Worm (Caenorhabditis elegans) whole organism, L4 larva: ENCODE results near the gene ZK813.1.

Experiments
- D1046.2 ChIP-seq: fragments of 200-800 bp; sonication (Bioruptor generic); IDR thresholded peaks from 2 replicates; pipeline ENCODE4 v1.3.6; 2022; ENCODE audit warnings: missing genetic modification characterization, missing compliant biosample characterization
- F37D6.2 ChIP-seq: sonication (generic microtip); optimal IDR thresholded peaks from 2 replicates; lab custom pipeline; 2016; ENCODE audit warnings: mild to moderate bottlenecking, missing genetic modification characterization, missing compliant biosample characterization
- F44E2.7 ChIP-seq: fragments of 200-800 bp; sonication (Bioruptor generic); IDR thresholded peaks from 2 replicates; pipeline ENCODE4 v2.1.2; 2022; ENCODE audit warnings: missing genetic modification characterization, missing compliant biosample characterization
- R02D3.7 ChIP-seq: fragments of 150-350 bp; sonication (generic microtip); optimal IDR thresholded peaks from 3 replicates; lab custom pipeline; 2014; ENCODE audit warnings: missing biosample characterization, missing genetic modification characterization
- T26A8.4 ChIP-seq: fragments of 200-800 bp; sonication (Bioruptor generic); IDR thresholded peaks from 2 replicates; pipeline ENCODE4 v1.3.6; 2022; ENCODE audit warnings: missing genetic modification characterization, missing compliant biosample characterization
- Y105C5A.15 ChIP-seq: fragments of 200-800 bp; sonication (Bioruptor generic); IDR thresholded peaks from 2 replicates; pipeline ENCODE4 v1.3.6; 2022; ENCODE audit warnings: missing genetic modification characterization, missing compliant biosample characterization
- aha-1 ChIP-seq: fragments of 150-350 bp; peaks from one replicate; lab custom pipeline; 2014; ENCODE audit warnings: missing biosample characterization, missing genetic modification characterization
- aly-2 ChIP-seq: sonication (generic microtip); optimal IDR thresholded peaks from 2 replicates; lab custom pipeline; 2018; ENCODE audit warnings: missing biosample characterization, missing genetic modification characterization
- attf-4 ChIP-seq: sonication (generic microtip); optimal IDR thresholded peaks from 3 replicates; lab custom pipeline; 2017; ENCODE audit warnings: missing biosample characterization, missing genetic modification characterization
- ceh-20 ChIP-seq: fragments of 200-800 bp; sonication (Bioruptor generic); IDR thresholded peaks from 2 replicates; pipeline ENCODE4 v1.3.6; 2022; ENCODE audit warnings: missing genetic modification reagents, missing genetic modification characterization, missing compliant biosample characterization
- ceh-28 ChIP-seq: fragments of 150-350 bp; optimal IDR thresholded peaks from 2 replicates; lab custom pipeline; 2014; ENCODE audit warnings: missing biosample characterization, missing genetic modification reagents, missing genetic modification characterization
- ceh-62 ChIP-seq: sonication (generic microtip); optimal IDR thresholded peaks from 2 replicates; lab custom pipeline; 2017; ENCODE audit warnings: missing biosample characterization, missing genetic modification characterization
- ces-1 ChIP-seq: fragments of 150-350 bp; sonication (generic microtip); optimal IDR thresholded peaks from 4 replicates; lab custom pipeline; 2014; ENCODE audit warnings: missing biosample characterization, missing genetic modification reagents, missing genetic modification characterization
- daf-12 ChIP-seq: fragments of 150-350 bp; optimal IDR thresholded peaks from 2 replicates; lab custom pipeline; 2014; ENCODE audit warnings: missing biosample characterization, missing genetic modification reagents, missing genetic modification characterization
- daf-16 ChIP-seq, 3 experiments: sonication (generic microtip); optimal IDR thresholded peaks; 2 replicates each; lab custom pipeline; 2016 to 2017; ENCODE audit warnings: missing genetic modification characterization in 3 of 3, missing genetic modification reagents in 3 of 3, mild to moderate bottlenecking in 2 of 3, missing compliant biosample characterization in 2 of 3, missing biosample characterization in 1 of 3, moderate library complexity in 1 of 3
- daf-19 ChIP-seq: fragments of 200-800 bp; sonication (Bioruptor generic); conservative IDR thresholded peaks from 2 replicates; pipeline ENCODE4 v1.3.6; 2022; ENCODE audit warnings: missing genetic modification characterization, missing compliant biosample characterization
- dpl-1 ChIP-seq: fragments of 150-350 bp; optimal IDR thresholded peaks from 2 replicates; lab custom pipeline; 2014; ENCODE audit warnings: missing biosample characterization, missing genetic modification reagents, missing genetic modification characterization
- egl-43 ChIP-seq: fragments of 200-800 bp; sonication (Bioruptor generic); IDR thresholded peaks from 2 replicates; pipeline ENCODE4 v1.3.6; 2022; ENCODE audit warnings: missing genetic modification reagents, missing genetic modification characterization, missing compliant biosample characterization
- hlh-30 ChIP-seq: sonication (generic microtip); optimal IDR thresholded peaks from 2 replicates; lab custom pipeline; 2017; ENCODE audit warnings: antibody characterized with exemption, mild to moderate bottlenecking, missing genetic modification characterization, missing compliant biosample characterization; ENCODE audit not compliant: insufficient read depth
- hmg-1.1 ChIP-seq: fragments of 200-800 bp; sonication (Bioruptor generic); IDR thresholded peaks from 2 replicates; pipeline ENCODE4 v1.3.6; 2022; ENCODE audit warnings: missing genetic modification reagents, missing genetic modification characterization, missing compliant biosample characterization
- lim-7 ChIP-seq: fragments of 200-800 bp; sonication (Bioruptor generic); IDR thresholded peaks from 2 replicates; pipeline ENCODE4 v1.3.6; 2022; ENCODE audit warnings: missing genetic modification characterization, missing compliant biosample characterization
- lin-29 ChIP-seq: fragments of 200-800 bp; sonication (Bioruptor generic); IDR thresholded peaks from 2 replicates; pipeline ENCODE4 v1.3.6; 2022; ENCODE audit warnings: missing genetic modification reagents, missing genetic modification characterization, missing compliant biosample characterization
- lin-39 ChIP-seq: fragments of 150-350 bp; optimal IDR thresholded peaks from 2 replicates; lab custom pipeline; 2014; ENCODE audit warnings: missing biosample characterization, missing genetic modification reagents, missing genetic modification characterization
- lir-3 ChIP-seq: sonication (generic microtip); optimal IDR thresholded peaks from 2 replicates; lab custom pipeline; 2016; ENCODE audit warnings: mild to moderate bottlenecking, missing genetic modification characterization, missing compliant biosample characterization
- lsy-2 ChIP-seq, 2 experiments: fragments of 150-350 bp in 1 of 2; sonication (generic microtip) in 1 of 2; optimal IDR thresholded peaks; 2 replicates each; lab custom pipeline; 2014 to 2017; ENCODE audit warnings: missing biosample characterization in 2 of 2, missing genetic modification characterization in 2 of 2
- madf-9 ChIP-seq: fragments of 200-800 bp; sonication (Bioruptor generic); conservative IDR thresholded peaks from 2 replicates; pipeline ENCODE4 v1.3.6; 2022; ENCODE audit warnings: missing genetic modification reagents, missing genetic modification characterization, missing compliant biosample characterization
- mdl-1 ChIP-seq, 2 experiments: fragments of 150-350 bp in 1 of 2; sonication (generic microtip) in 1 of 2; optimal IDR thresholded peaks; 2 replicates each; lab custom pipeline; 2014 to 2017; ENCODE audit warnings: missing biosample characterization in 2 of 2, missing genetic modification characterization in 2 of 2
- mdt-29 ChIP-seq: fragments of 200-800 bp; sonication (Bioruptor generic); IDR thresholded peaks from 2 replicates; pipeline ENCODE4 v1.3.6; 2022; ENCODE audit warnings: missing genetic modification reagents, missing genetic modification characterization, missing compliant biosample characterization
- mep-1 ChIP-seq: fragments of 150-350 bp; sonication (generic microtip); optimal IDR thresholded peaks from 3 replicates; lab custom pipeline; 2014; ENCODE audit warnings: missing biosample characterization, missing genetic modification characterization
- mes-2 ChIP-seq: sonication (generic microtip); optimal IDR thresholded peaks from 2 replicates; lab custom pipeline; 2016; ENCODE audit warnings: missing genotype, mild to moderate bottlenecking, missing genetic modification characterization, missing compliant biosample characterization; ENCODE audit not compliant: poor library complexity, severe bottlenecking
- mxl-2 ChIP-seq: fragments of 200-800 bp; sonication (Bioruptor generic); conservative IDR thresholded peaks from 2 replicates; pipeline ENCODE4 v1.3.6; 2022; ENCODE audit warnings: missing genetic modification reagents, missing genetic modification characterization, missing compliant biosample characterization
- mxl-3 ChIP-seq: fragments of 200-800 bp; sonication (Bioruptor generic); optimal IDR thresholded peaks from 2 replicates; lab custom pipeline; 2018; ENCODE audit warnings: mild to moderate bottlenecking, missing genetic modification characterization, missing compliant biosample characterization
- nhr-111 ChIP-seq: fragments of 200-800 bp; sonication (Bioruptor generic); optimal IDR thresholded peaks from 2 replicates; lab custom pipeline; 2018; ENCODE audit warnings: mild to moderate bottlenecking, missing genetic modification characterization, missing compliant biosample characterization
- nhr-237 ChIP-seq: sonication (generic microtip); optimal IDR thresholded peaks from 2 replicates; lab custom pipeline; 2017; ENCODE audit warnings: missing biosample characterization, missing genetic modification characterization
- nhr-28 ChIP-seq: fragments of 150-350 bp; optimal IDR thresholded peaks from 2 replicates; lab custom pipeline; 2014; ENCODE audit warnings: missing biosample characterization, missing genetic modification characterization
- nhr-48 ChIP-seq: sonication (generic microtip); optimal IDR thresholded peaks from 2 replicates; lab custom pipeline; 2016; ENCODE audit warnings: mild to moderate bottlenecking, missing genetic modification characterization, missing compliant biosample characterization
- nhr-6 ChIP-seq: fragments of 150-350 bp; optimal IDR thresholded peaks from 2 replicates; lab custom pipeline; 2014; ENCODE audit warnings: missing biosample characterization, missing genetic modification characterization
- nhr-77 ChIP-seq: fragments of 150-350 bp; optimal IDR thresholded peaks from 2 replicates; lab custom pipeline; 2014; ENCODE audit warnings: missing biosample characterization, missing genetic modification characterization
- php-3 ChIP-seq: fragments of 200-800 bp; sonication (Bioruptor generic); IDR thresholded peaks from 2 replicates; pipeline ENCODE4 v1.3.6; 2022; ENCODE audit warnings: missing genetic modification reagents, missing genetic modification characterization, missing compliant biosample characterization
- pqm-1 ChIP-seq: sonication (generic microtip); optimal IDR thresholded peaks from 2 replicates; lab custom pipeline; 2017; ENCODE audit warnings: missing biosample characterization, missing genetic modification characterization
- saeg-2 ChIP-seq: fragments of 200-800 bp; sonication (Bioruptor generic); IDR thresholded peaks from 2 replicates; pipeline ENCODE4 v1.3.6; 2022; ENCODE audit warnings: missing genetic modification reagents, missing genetic modification characterization, missing compliant biosample characterization
- snpc-4 ChIP-seq: fragments of 150-350 bp; optimal IDR thresholded peaks from 2 replicates; lab custom pipeline; 2014; ENCODE audit warnings: missing biosample characterization, missing genetic modification characterization
- spr-1 ChIP-seq: sonication (generic microtip); optimal IDR thresholded peaks from 2 replicates; lab custom pipeline; 2016; ENCODE audit warnings: mild to moderate bottlenecking, missing genetic modification characterization, missing compliant biosample characterization
- spr-3 ChIP-seq: fragments of 200-800 bp; sonication (Bioruptor generic); optimal IDR thresholded peaks from 2 replicates; lab custom pipeline; 2018; ENCODE audit warnings: mild to moderate bottlenecking, missing genetic modification characterization, missing compliant biosample characterization
- tag-97 ChIP-seq: fragments of 200-800 bp; sonication (Bioruptor generic); IDR thresholded peaks from 2 replicates; pipeline ENCODE4 v1.3.6; 2022; ENCODE audit warnings: missing genetic modification characterization, missing compliant biosample characterization
- tra-1 ChIP-seq: fragments of 200-800 bp; sonication (Bioruptor generic); IDR thresholded peaks from 2 replicates; pipeline ENCODE4 v1.3.6; 2022; ENCODE audit warnings: missing genetic modification reagents, missing genetic modification characterization, missing compliant biosample characterization
- unc-39 ChIP-seq: sonication (generic microtip); optimal IDR thresholded peaks from 2 replicates; lab custom pipeline; 2017; ENCODE audit warnings: missing biosample characterization, missing genetic modification characterization
- unc-62 ChIP-seq, 3 experiments: fragments of 150-350 bp in 1 of 3; sonication (generic microtip); optimal IDR thresholded peaks in 2 of 3; peaks in 1 of 3; 1 replicate in 1 of 3; 2 replicates in 2 of 3; lab custom pipeline; 2014 to 2017; ENCODE audit warnings: missing biosample characterization in 3 of 3, missing genetic modification characterization in 3 of 3, missing genetic modification reagents in 3 of 3, missing genotype in 1 of 3
- vab-7 ChIP-seq: fragments of 200-800 bp; sonication (Bioruptor generic); IDR thresholded peaks from 2 replicates; pipeline ENCODE4 v1.3.6; 2022; ENCODE audit warnings: missing genetic modification reagents, missing genetic modification characterization, missing compliant biosample characterization
- zag-1 ChIP-seq: fragments of 150-350 bp; optimal IDR thresholded peaks from 2 replicates; lab custom pipeline; 2014; ENCODE audit warnings: missing biosample characterization, missing genetic modification characterization
- zfp-3 ChIP-seq: fragments of 200-800 bp; sonication (Bioruptor generic); conservative IDR thresholded peaks from 2 replicates; pipeline ENCODE4 v1.3.6; 2022; ENCODE audit warnings: missing genetic modification reagents, missing genetic modification characterization, missing compliant biosample characterization
- ztf-7 ChIP-seq: fragments of 150-350 bp; optimal IDR thresholded peaks from 2 replicates; lab custom pipeline; 2014; ENCODE audit warnings: missing biosample characterization, missing genetic modification characterization

Gene ZK813.1

DNA sequence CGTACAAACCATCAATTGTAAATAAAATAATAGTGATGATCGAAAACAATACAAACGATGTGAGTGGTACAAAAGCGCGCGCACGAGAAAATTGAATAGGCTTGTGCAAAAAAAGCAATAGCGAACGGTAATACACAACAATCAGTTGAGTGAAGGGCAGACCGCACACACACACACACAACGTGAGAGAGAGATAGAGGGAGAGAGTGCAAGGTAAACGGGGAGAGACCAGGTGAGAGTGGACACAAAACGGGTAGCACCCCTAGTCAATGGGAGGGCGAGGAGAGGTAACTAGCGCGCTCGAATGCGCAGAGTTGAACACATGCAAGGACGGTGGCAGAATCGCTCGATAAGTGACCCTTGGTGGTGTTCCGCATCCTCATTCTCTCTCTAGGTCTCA lies 26.1 kb downstream of the ZK813.1 start (continued):
- no peak for TF ChIP-seq mxl-2 (GFP tag; lab: Robert Waterston, UW)
- peak in 1 of 2 experiments; percentile 95 for TF ChIP-seq unc-62 (GFP tag; optimal IDR thresholded peaks at IDR 0.05 in 1 of 2; lab: Kevin White, UChicago)
- no peak for TF ChIP-seq unc-62 (tag; optimal IDR thresholded peaks at IDR 0.05; lab: Kevin White, UChicago)
- TF ChIP-seq lsy-2 (tag; optimal IDR thresholded peaks at IDR 0.05; lab: Kevin White, UChicago): no peak
- peak; percentile 55 for TF ChIP-seq nhr-6 (tag; lab: Kevin White, UChicago)
- TF ChIP-seq lir-3 (tag; lab: Kevin White, UChicago): no peak
- no peak for TF ChIP-seq D1046.2 (GFP tag; lab: Robert Waterston, UW)
- no peak for TF ChIP-seq ztf-7
- TF ChIP-seq vab-7 (GFP tag; lab: Robert Waterston, UW): no peak
- no peak for TF ChIP-seq attf-4 (tag; lab: Kevin White, UChicago)
- peak; percentile 34 for TF ChIP-seq pqm-1 (tag; lab: Kevin White, UChicago)
- no peak for TF ChIP-seq lim-7
- TF ChIP-seq ces-1: no peak
- TF ChIP-seq F37D6.2 (tag; lab: Kevin White, UChicago): no peak
- no peak for TF ChIP-seq daf-16 (GFP tag; optimal IDR thresholded peaks at IDR 0.05; lab: Kevin White, UChicago)
- peak; percentile 64 for TF ChIP-seq daf-16 (tag; optimal IDR thresholded peaks at IDR 0.05; lab: Kevin White, UChicago)
- TF ChIP-seq ceh-28: no peak
- TF ChIP-seq spr-1 (tag; lab: Kevin White, UChicago): no peak
- TF ChIP-seq nhr-48 (tag; lab: Kevin White, UChicago): no peak
- TF ChIP-seq daf-12 (tag; lab: Kevin White, UChicago): no peak
- TF ChIP-seq aly-2 (tag; lab: Kevin White, UChicago): no peak
- TF ChIP-seq madf-9 (GFP tag; lab: Robert Waterston, UW): no peak
- TF ChIP-seq ceh-20 (GFP tag; lab: Robert Waterston, UW): no peak
- no peak for TF ChIP-seq nhr-237 (tag; lab: Kevin White, UChicago)
- no peak for TF ChIP-seq daf-19 (GFP tag; lab: Robert Waterston, UW)
- TF ChIP-seq F44E2.7 (GFP tag; lab: Robert Waterston, UW): no peak
- 0 out of 2 replicates have a peak, but pooled peaks have one; percentile 53 for TF ChIP-seq hmg-1.1
- no peak for TF ChIP-seq ceh-62
- peak; percentile 60 for TF ChIP-seq mxl-3 (GFP tag; lab: Kevin White, UChicago)
- TF ChIP-seq unc-39 (tag; lab: Kevin White, UChicago): no peak
- peak in 1 of 2 experiments; percentile 74 for TF ChIP-seq mdl-1 (tag; optimal IDR thresholded peaks at IDR 0.05; lab: Kevin White, UChicago)
- peak; percentile 64 for TF ChIP-seq mes-2
- no peak for TF ChIP-seq lin-39 (tag; lab: Kevin White, UChicago)
- no peak for TF ChIP-seq nhr-111 (GFP tag; lab: Kevin White, UChicago)
- TF ChIP-seq nhr-28: peak; percentile 87
- no peak for TF ChIP-seq aha-1
- no peak for TF ChIP-seq T26A8.4 (GFP tag; lab: Robert Waterston, UW)
- TF ChIP-seq snpc-4: no peak
- TF ChIP-seq saeg-2 (GFP tag; lab: Robert Waterston, UW): no peak
- no peak for TF ChIP-seq spr-3 (GFP tag; lab: Kevin White, UChicago)
- no peak for TF ChIP-seq lin-29 (GFP tag; lab: Robert Waterston, UW)
- no peak for TF ChIP-seq zag-1 (tag; lab: Kevin White, UChicago)
- TF ChIP-seq mdt-29: no peak
- TF ChIP-seq php-3 (GFP tag; lab: Robert Waterston, UW): no peak
- TF ChIP-seq dpl-1 (GFP tag; lab: Kevin White, UChicago): no peak
- TF ChIP-seq R02D3.7 (tag; lab: Kevin White, UChicago): no peak
- TF ChIP-seq hlh-30 (tag; lab: Kevin White, UChicago): peak; percentile 60
- peak; percentile 68 for TF ChIP-seq mep-1 (tag; lab: Kevin White, UChicago)
- no peak for TF ChIP-seq egl-43 (GFP tag; lab: Robert Waterston, UW)
- 0 out of 2 replicates have a peak, but pooled peaks have one; percentile 39 for TF ChIP-seq Y105C5A.15
- no peak for TF ChIP-seq zfp-3 (GFP tag; lab: Robert Waterston, UW)
- no peak for TF ChIP-seq tag-97 (GFP tag; lab: Robert Waterston, UW)
- no peak for TF ChIP-seq tra-1
- no peak for TF ChIP-seq nhr-77
